Worm (Caenorhabditis elegans) whole organism, midembryonic: ENCODE measurements around the gene C43F9.5.
"Not testable (repeated sequence)": the region's sequence is repeated elsewhere in the genome, so short reads cannot be mapped to it uniquely, and the experiment has no call there.

Experiments
- T22C8.4 ChIP-seq: fragments of 200-800 bp; sonication (Bioruptor generic); IDR thresholded peaks from 2 replicates; pipeline ENCODE4 v1.3.6; 2022; ENCODE audit warnings: missing genetic modification characterization, missing compliant biosample characterization
- cog-1 ChIP-seq: sonication (generic microtip); optimal IDR thresholded peaks from 2 replicates; lab custom pipeline; 2016; ENCODE audit warnings: missing genetic modification characterization, missing compliant biosample characterization
- flt-1 ChIP-seq: fragments of 200-800 bp; sonication (Bioruptor generic); IDR thresholded peaks from 2 replicates; pipeline ENCODE4 v1.3.6; 2022; ENCODE audit warnings: missing genetic modification characterization, missing compliant biosample characterization
- klf-2 ChIP-seq: fragments of 200-800 bp; sonication (Bioruptor generic); conservative IDR thresholded peaks from 2 replicates; pipeline ENCODE4 v1.3.6; 2022; ENCODE audit warnings: missing genetic modification reagents, missing genetic modification characterization, missing compliant biosample characterization
- tab-1 ChIP-seq: fragments of 200-800 bp; sonication (Bioruptor generic); IDR thresholded peaks from 2 replicates; pipeline ENCODE4 v1.3.6; 2022; ENCODE audit warnings: missing genetic modification characterization, missing compliant biosample characterization
- ztf-23 ChIP-seq: fragments of 200-800 bp; sonication (Bioruptor generic); IDR thresholded peaks from 2 replicates; pipeline ENCODE4 v1.3.6; 2022; ENCODE audit warnings: missing genetic modification reagents, missing genetic modification characterization, missing compliant biosample characterization
- ztf-29 ChIP-seq: fragments of 200-800 bp; sonication (Bioruptor generic); IDR thresholded peaks from 2 replicates; pipeline ENCODE4 v1.3.6; 2022; ENCODE audit warnings: missing genetic modification reagents, missing genetic modification characterization, missing compliant biosample characterization

DNA sequence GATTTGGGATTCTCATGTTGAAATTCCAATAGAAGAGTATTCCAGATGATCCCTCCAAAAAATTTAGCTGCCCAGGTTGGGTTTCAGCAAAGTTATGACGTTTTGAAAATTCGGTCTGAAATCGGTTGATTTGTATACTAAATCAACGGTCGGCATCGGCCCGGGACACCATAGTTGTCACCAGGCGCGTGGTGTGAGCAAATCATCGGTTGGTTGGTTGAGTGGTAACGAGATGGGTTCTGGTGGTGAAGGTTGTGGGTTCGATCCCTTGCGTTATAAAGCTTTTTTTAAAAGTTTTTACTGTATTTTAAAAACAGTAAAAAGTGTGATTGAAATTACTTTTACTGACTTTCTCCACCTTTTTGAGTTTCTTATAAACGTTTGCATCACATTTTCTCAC lies 42.0 kb downstream of the C43F9.5 start:
- not testable (repeated sequence) for TF ChIP-seq T22C8.4 (GFP tag; lab: Robert Waterston, UW); ztf-29 (GFP tag; lab: Robert Waterston, UW); klf-2 (GFP tag; lab: Robert Waterston, UW); cog-1; flt-1 (GFP tag; lab: Robert Waterston, UW); ztf-23 (GFP tag; lab: Robert Waterston, UW)
- TF ChIP-seq tab-1 = 0 out of 2 replicates have a peak, but pooled peaks have one; percentile 53
